Fruit fly (Drosophila melanogaster) whole organism, embryonic: ENCODE measurements around the gene CG32236.

ENCODE experiments used
- Adf1 ChIP-seq: fragments of 200-800 bp; sonication (Bioruptor generic); IDR thresholded peaks from 2 replicates; pipeline ENCODE4 v1.3.6; 2022; ENCODE audit warnings: missing biosample characterization, missing genetic modification characterization
- B-H2 ChIP-seq: fragments of 200-800 bp; sonication (Bioruptor generic); optimal IDR thresholded peaks from 2 replicates; lab custom pipeline; 2018; ENCODE audit warnings: missing biosample characterization, mild to moderate bottlenecking, missing genetic modification characterization
- Bgb ChIP-seq: fragments of 200-800 bp; sonication (Bioruptor generic); IDR thresholded peaks from 2 replicates; pipeline ENCODE4 v1.3.6; 2022; ENCODE audit warnings: missing biosample characterization, missing genetic modification characterization; ENCODE audit not compliant: partially characterized antibody
- CG12942 ChIP-seq: fragments of 200-800 bp; sonication (Bioruptor generic); optimal IDR thresholded peaks from 3 replicates; lab custom pipeline; 2016; ENCODE audit warnings: missing biosample characterization, missing genetic modification characterization
- CG13123 ChIP-seq: fragments of 200-800 bp; sonication (Bioruptor generic); optimal IDR thresholded peaks from 2 replicates; lab custom pipeline; 2016; ENCODE audit warnings: missing biosample characterization, missing genetic modification characterization
- CG15479 ChIP-seq: fragments of 200-800 bp; sonication (Bioruptor generic); optimal IDR thresholded peaks from 3 replicates; lab custom pipeline; 2019; ENCODE audit warnings: missing biosample characterization, mild to moderate bottlenecking, missing genetic modification characterization, moderate library complexity
- CG15696 ChIP-seq: fragments of 200-800 bp; sonication (Bioruptor generic); optimal IDR thresholded peaks from 2 replicates; lab custom pipeline; 2019; ENCODE audit warnings: missing biosample characterization, mild to moderate bottlenecking, missing genetic modification characterization, moderate library complexity
- CG18011 ChIP-seq: fragments of 200-800 bp; sonication (Bioruptor generic); optimal IDR thresholded peaks from 2 replicates; lab custom pipeline; 2017; ENCODE audit warnings: missing biosample characterization, missing genetic modification characterization, mild to moderate bottlenecking, moderate library complexity, missing genotype
- CG2120 ChIP-seq: fragments of 200-800 bp; sonication (Bioruptor generic); optimal IDR thresholded peaks from 3 replicates; lab custom pipeline; 2016; ENCODE audit warnings: missing biosample characterization, missing genetic modification characterization
- CG5180 ChIP-seq: fragments of 200-800 bp; sonication (Bioruptor generic); optimal IDR thresholded peaks from 3 replicates; lab custom pipeline; 2017; ENCODE audit warnings: missing biosample characterization, missing genetic modification characterization, mild to moderate bottlenecking, moderate library complexity, missing genetic modification reagents
- CG5953 ChIP-seq: fragments of 200-800 bp; sonication (Bioruptor generic); IDR thresholded peaks from 2 replicates; pipeline ENCODE4 v1.3.6; 2022; ENCODE audit warnings: missing biosample characterization, missing genetic modification characterization
- CG6272 ChIP-seq: fragments of 200-800 bp; sonication (Bioruptor generic); IDR thresholded peaks from 2 replicates; pipeline ENCODE4 v1.3.6; 2022; ENCODE audit warnings: missing biosample characterization, missing genetic modification characterization
- CG9215 ChIP-seq: fragments of 200-800 bp; sonication (Bioruptor generic); IDR thresholded peaks from 2 replicates; pipeline ENCODE4 v1.3.6; 2022; ENCODE audit warnings: missing biosample characterization, missing genetic modification characterization
- Drgx ChIP-seq: fragments of 200-800 bp; sonication (Bioruptor generic); IDR thresholded peaks from 2 replicates; pipeline ENCODE4 v1.3.6; 2022; ENCODE audit warnings: missing biosample characterization, missing genetic modification characterization
- Ets97D ChIP-seq: fragments of 200-800 bp; sonication (Bioruptor generic); optimal IDR thresholded peaks from 3 replicates; lab custom pipeline; 2016; ENCODE audit warnings: missing biosample characterization, missing genetic modification characterization
- Fer1 ChIP-seq: fragments of 200-800 bp; sonication (Bioruptor generic); optimal IDR thresholded peaks from 2 replicates; lab custom pipeline; 2017; ENCODE audit warnings: missing biosample characterization, mild to moderate bottlenecking, missing genetic modification characterization
- GATAe ChIP-seq: fragments of 200-800 bp; sonication (Bioruptor generic); conservative IDR thresholded peaks from 2 replicates; pipeline ENCODE4 v1.3.6; 2022; ENCODE audit warnings: missing biosample characterization, missing genetic modification characterization
- Gug ChIP-seq: fragments of 200-800 bp; sonication (Bioruptor generic); IDR thresholded peaks from 4 replicates; pipeline ENCODE4 v1.3.6; 2022; ENCODE audit warnings: missing biosample characterization, missing genetic modification characterization
- Hand ChIP-seq: fragments of 200-800 bp; sonication (Bioruptor generic); optimal IDR thresholded peaks from 2 replicates; lab custom pipeline; 2017; ENCODE audit warnings: mild to moderate bottlenecking, missing biosample characterization, missing genetic modification reagents, missing genetic modification characterization
- Hmr ChIP-seq: fragments of 200-800 bp; sonication (Bioruptor generic); optimal IDR thresholded peaks from 3 replicates; lab custom pipeline; 2017; ENCODE audit warnings: mild to moderate bottlenecking, missing biosample characterization, missing genetic modification reagents, missing genetic modification characterization
- NfI ChIP-seq: fragments of 200-800 bp; sonication (Bioruptor generic); optimal IDR thresholded peaks from 3 replicates; lab custom pipeline; 2018; ENCODE audit warnings: missing biosample characterization, mild to moderate bottlenecking, missing genetic modification characterization, moderate library complexity
- Side ChIP-seq: fragments of 200-800 bp; sonication (Bioruptor generic); optimal IDR thresholded peaks from 2 replicates; lab custom pipeline; 2016; ENCODE audit warnings: missing biosample characterization, missing genetic modification characterization
- Tbp ChIP-seq: fragments of >200 bp; optimal IDR thresholded peaks from 2 replicates; lab custom pipeline; 2018; ENCODE audit warnings: missing biosample characterization, missing genetic modification characterization
- YL-1 ChIP-seq: fragments of 200-800 bp; sonication (Bioruptor generic); optimal IDR thresholded peaks from 3 replicates; lab custom pipeline; 2017; ENCODE audit warnings: missing biosample characterization, mild to moderate bottlenecking, missing genetic modification characterization
- ab ChIP-seq: fragments of 200-800 bp; sonication (Bioruptor generic); optimal IDR thresholded peaks from 2 replicates; lab custom pipeline; 2016; ENCODE audit warnings: missing biosample characterization, missing genetic modification characterization
- ato ChIP-seq: fragments of 200-800 bp; sonication (Bioruptor generic); IDR thresholded peaks from 2 replicates; pipeline ENCODE4 v1.3.6; 2022; ENCODE audit warnings: missing biosample characterization, missing genetic modification characterization; ENCODE audit not compliant: partially characterized antibody
- bigmax ChIP-seq: fragments of 200-800 bp; sonication (Bioruptor generic); optimal IDR thresholded peaks from 2 replicates; lab custom pipeline; 2018; ENCODE audit warnings: missing biosample characterization, mild to moderate bottlenecking, missing genetic modification characterization
- bsh ChIP-seq, 2 experiments: fragments of 200-800 bp; sonication (Bioruptor generic); optimal IDR thresholded peaks; 2 replicates each; lab custom pipeline; 2017 to 2018; ENCODE audit warnings: mild to moderate bottlenecking in 2 of 2, missing biosample characterization in 2 of 2, missing genetic modification characterization in 2 of 2, moderate library complexity in 1 of 2
- cad ChIP-seq: fragments of >200 bp; optimal IDR thresholded peaks from 2 replicates; lab custom pipeline; 2017; ENCODE audit warnings: missing biosample characterization, missing genetic modification characterization
- fd3F ChIP-seq: fragments of 200-800 bp; sonication (Bioruptor generic); optimal IDR thresholded peaks from 2 replicates; lab custom pipeline; 2018; ENCODE audit warnings: missing biosample characterization, mild to moderate bottlenecking, missing genetic modification characterization, moderate library complexity
- fd64A ChIP-seq: fragments of 200-800 bp; sonication (Bioruptor generic); optimal IDR thresholded peaks from 3 replicates; lab custom pipeline; 2018; ENCODE audit warnings: missing biosample characterization, mild to moderate bottlenecking, missing genetic modification characterization
- nmo ChIP-seq: fragments of 200-800 bp; sonication (Bioruptor generic); optimal IDR thresholded peaks from 2 replicates; lab custom pipeline; 2018; ENCODE audit warnings: missing biosample characterization, mild to moderate bottlenecking, missing genetic modification characterization, moderate library complexity
- pb ChIP-seq: fragments of 200-800 bp; sonication (Bioruptor generic); optimal IDR thresholded peaks from 3 replicates; lab custom pipeline; 2016; ENCODE audit warnings: missing biosample characterization, missing genetic modification characterization
- sd ChIP-seq: fragments of 200-800 bp; sonication (Bioruptor generic); optimal IDR thresholded peaks from 3 replicates; lab custom pipeline; 2018; ENCODE audit warnings: missing biosample characterization, mild to moderate bottlenecking, missing genetic modification characterization, moderate library complexity
- sens ChIP-seq: fragments of 200-800 bp; sonication (Bioruptor generic); peaks from one replicate; lab custom pipeline; 2016; ENCODE audit warnings: missing biosample characterization, missing genetic modification characterization
- tup ChIP-seq: fragments of 200-800 bp; sonication (Bioruptor generic); optimal IDR thresholded peaks from 2 replicates; lab custom pipeline; 2016; ENCODE audit warnings: missing biosample characterization, mild to moderate bottlenecking, missing genetic modification characterization, moderate library complexity
- vnd ChIP-seq: fragments of 200-800 bp; sonication (Bioruptor generic); IDR thresholded peaks from 3 replicates; pipeline ENCODE4 v1.3.6; 2022; ENCODE audit warnings: missing biosample characterization, missing genetic modification characterization; ENCODE audit not compliant: partially characterized antibody

The CG32236 gene

DNA sequence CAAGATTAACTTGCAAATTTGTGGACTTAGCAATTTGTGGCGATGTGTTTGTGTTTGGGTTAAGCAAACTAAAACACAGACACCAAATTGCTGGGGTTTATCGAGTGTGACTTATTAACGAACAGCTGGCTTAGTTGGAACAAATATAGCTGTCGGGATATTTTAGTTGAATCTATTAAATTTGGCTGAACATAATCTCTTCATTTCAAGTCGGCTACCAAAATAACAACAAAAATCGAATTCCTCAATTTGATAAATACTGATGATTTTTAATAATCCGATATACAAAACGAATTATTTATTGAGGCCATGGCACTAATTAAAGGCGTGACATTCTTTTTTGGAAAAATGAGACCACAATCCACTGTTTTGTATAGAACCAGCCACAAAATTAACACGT, at the start of gene CG32236:
CG32236 (minus strand) TSS at position 101 of the 400 bp plus-strand sequence.
- TF ChIP-seq CG9215 (GFP tag; lab: Robert Waterston, UW) = no peak
- TF ChIP-seq ab (GFP tag; lab: Kevin White, UChicago) = no peak
- no peak for TF ChIP-seq Hmr
- no peak for TF ChIP-seq CG12942 (GFP tag; lab: Kevin White, UChicago)
- no peak for TF ChIP-seq Hand (GFP tag; lab: Kevin White, UChicago)

DNA sequence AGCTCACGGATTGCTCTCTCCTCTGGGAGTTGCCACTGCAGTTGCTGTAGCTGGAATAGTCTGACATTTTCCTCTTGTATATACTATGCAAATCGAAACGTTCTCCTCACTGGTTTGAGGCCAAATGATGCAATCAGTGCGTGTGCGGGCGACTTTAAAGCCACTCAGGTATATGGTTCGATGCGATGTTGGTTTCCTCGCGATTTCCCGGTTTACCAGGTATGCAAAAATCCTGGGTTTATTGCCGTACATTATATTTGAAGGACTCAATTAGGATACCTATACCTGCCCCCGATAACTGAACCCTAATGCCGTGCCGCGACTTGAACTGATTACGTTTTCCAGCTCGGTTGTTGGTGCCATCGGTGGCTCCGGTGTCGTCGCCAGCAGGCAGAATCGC, 42.6 kb upstream of the CG32236 start, which contains the start of gene CG13712:
CG13712 (minus strand) TSS at position 101 of the 400 bp plus-strand sequence.
- TF ChIP-seq NfI (GFP tag; lab: Kevin White, UChicago) = no peak
- no peak for TF ChIP-seq Ets97D (GFP tag; lab: Kevin White, UChicago)
- no peak for TF ChIP-seq Tbp (GFP tag; lab: Kevin White, UChicago)
- peak; percentile 66 for TF ChIP-seq CG15479
- TF ChIP-seq cad (GFP tag; lab: Kevin White, UChicago) = peak; percentile 25

DNA sequence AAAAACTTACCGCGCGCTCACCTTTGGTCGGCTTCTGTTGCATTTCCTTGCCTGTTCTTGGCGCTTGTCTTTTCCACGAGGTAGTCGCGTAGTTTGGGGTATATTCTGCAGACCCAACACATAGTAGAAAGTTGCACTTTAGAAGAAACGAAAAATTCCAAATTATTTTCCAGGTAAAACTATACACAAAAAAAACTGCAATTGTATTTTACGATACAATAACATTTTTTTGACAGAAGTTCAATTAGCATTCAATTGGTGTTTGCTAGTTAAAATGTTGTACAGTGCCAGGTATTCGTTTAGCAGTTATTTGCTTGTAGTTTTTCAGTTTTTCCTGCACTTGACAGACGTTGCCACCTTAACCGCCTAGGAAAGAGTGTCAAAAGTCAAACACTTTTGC, 41.3 kb upstream of the CG32236 start:
- TF ChIP-seq fd3F (GFP tag; lab: Kevin White, UChicago) = no peak
- TF ChIP-seq Fer1 (GFP tag; lab: Kevin White, UChicago) = no peak
- TF ChIP-seq YL-1 (GFP tag; lab: Kevin White, UChicago) = no peak
- no peak for TF ChIP-seq CG2120 (GFP tag; lab: Kevin White, UChicago)

- TF ChIP-seq CG18011 (no peak), Drgx (GFP tag; lab: Robert Waterston, UW) (peak; percentile 82), CG6272 (GFP tag; lab: Robert Waterston, UW) (no peak), bsh (GFP tag; optimal IDR thresholded peaks at IDR 0.05; lab: Kevin White, UChicago) (peak in 1 of 2 experiments; percentile 70), GATAe (GFP tag; lab: Robert Waterston, UW) (no peak)
Observed at dm6 chr3L:4707831-4708230, 40.6 kb upstream of the CG32236 start.

dm6 chr3L:4702003-4702402, 34.8 kb upstream of the CG32236 start:
- no peak for TF ChIP-seq Ets97D (GFP tag; lab: Kevin White, UChicago)
- TF ChIP-seq sd (tag; lab: Kevin White, UChicago) = no peak
- TF ChIP-seq nmo = no peak
- TF ChIP-seq pb (GFP tag; lab: Kevin White, UChicago) = no peak
- TF ChIP-seq Gug = no peak
- no peak for TF ChIP-seq Bgb (GFP tag; lab: Robert Waterston, UW)
- no peak for TF ChIP-seq ato (GFP tag; lab: Robert Waterston, UW)
- no peak for TF ChIP-seq CG15696 (tag; lab: Kevin White, UChicago)
- no peak for TF ChIP-seq fd64A
- no peak for TF ChIP-seq Side
- no peak for TF ChIP-seq bigmax
- no peak for TF ChIP-seq sens (GFP tag; lab: Kevin White, UChicago)
- TF ChIP-seq B-H2 (GFP tag; lab: Kevin White, UChicago) = no peak
- no peak for TF ChIP-seq CG5953
- no peak for TF ChIP-seq tup (GFP tag; lab: Kevin White, UChicago)
- TF ChIP-seq vnd = no peak
- TF ChIP-seq CG5180 = no peak
- no peak for TF ChIP-seq Adf1 (GFP tag; lab: Robert Waterston, UW)
- no peak for TF ChIP-seq CG13123 (GFP tag; lab: Kevin White, UChicago)
